Fruit fly (Drosophila melanogaster): ENCODE measurements around the gene CG5953.

The CG5953 gene

dm6 chr2L:16491752-16492616 lies 40.7 kb downstream of the CG5953 start:
- TF ChIP-seq insv (optimal IDR thresholded peaks at IDR 0.05) (no peak), Sin3A (optimal IDR thresholded peaks at IDR 0.05) (no peak), h (optimal IDR thresholded peaks at IDR 0.05) (no peak), ttk (optimal IDR thresholded peaks at IDR 0.05) (no peak), Myc (optimal IDR thresholded peaks at IDR 0.05) (no peak), psq (optimal IDR thresholded peaks at IDR 0.05) (no peak)

- no peak for TF ChIP-seq Myc (optimal IDR thresholded peaks at IDR 0.05)
- TF ChIP-seq insv (optimal IDR thresholded peaks at IDR 0.05), result no peak
- no peak for TF ChIP-seq psq (optimal IDR thresholded peaks at IDR 0.05)
- TF ChIP-seq ttk (optimal IDR thresholded peaks at IDR 0.05), result no peak
- TF ChIP-seq Sin3A (optimal IDR thresholded peaks at IDR 0.05), result no peak
- no peak for TF ChIP-seq h (optimal IDR thresholded peaks at IDR 0.05)
These were observed 41.4 kb downstream of the CG5953 start, which contains the start of gene Tpr2 for dm6 chr2L:16491123-16491751. Tpr2 (plus strand) TSS chr2L:16491540.

- TF ChIP-seq Myc (optimal IDR thresholded peaks at IDR 0.05) (no peak), insv (optimal IDR thresholded peaks at IDR 0.05) (no peak), Sin3A (optimal IDR thresholded peaks at IDR 0.05) (no peak), h (optimal IDR thresholded peaks at IDR 0.05) (no peak), ttk (optimal IDR thresholded peaks at IDR 0.05) (no peak), psq (optimal IDR thresholded peaks at IDR 0.05) (no peak)
These were observed 45.0 kb downstream of the CG5953 start, which contains the start of gene Nepl8 for dm6 chr2L:16487571-16488276. Nepl8 (plus strand) TSS chr2L:16488148.

- no peak for TF ChIP-seq psq (optimal IDR thresholded peaks at IDR 0.05)
- no peak for TF ChIP-seq ttk (optimal IDR thresholded peaks at IDR 0.05)
- TF ChIP-seq h (optimal IDR thresholded peaks at IDR 0.05), result no peak
- no peak for TF ChIP-seq insv (optimal IDR thresholded peaks at IDR 0.05)
- no peak for TF ChIP-seq Sin3A (optimal IDR thresholded peaks at IDR 0.05)
- TF ChIP-seq Myc (optimal IDR thresholded peaks at IDR 0.05), result no peak
These were observed 46.5 kb downstream of the CG5953 start for dm6 chr2L:16486001-16486793.

dm6 chr2L:16485643-16486000 lies 47.1 kb downstream of the CG5953 start, which contains the start of gene dac:
dac (minus strand) TSS chr2L:16485998.
- TF ChIP-seq psq (optimal IDR thresholded peaks at IDR 0.05) (no peak), Myc (optimal IDR thresholded peaks at IDR 0.05) (no peak), h (optimal IDR thresholded peaks at IDR 0.05) (no peak)

- no peak for TF ChIP-seq Myc (optimal IDR thresholded peaks at IDR 0.05)
- TF ChIP-seq Sin3A (optimal IDR thresholded peaks at IDR 0.05), result no peak
- no peak for TF ChIP-seq psq (optimal IDR thresholded peaks at IDR 0.05)
- TF ChIP-seq ttk (optimal IDR thresholded peaks at IDR 0.05), result no peak
- TF ChIP-seq h (optimal IDR thresholded peaks at IDR 0.05), result no peak
- TF ChIP-seq insv (optimal IDR thresholded peaks at IDR 0.05), result no peak
These were observed 56.2 kb downstream of the CG5953 start for dm6 chr2L:16476517-16476916.

dm6 chr2L:16472184-16472583 lies 60.5 kb downstream of the CG5953 start:
- no peak for TF ChIP-seq Sin3A (optimal IDR thresholded peaks at IDR 0.05)
- no peak for TF ChIP-seq insv (optimal IDR thresholded peaks at IDR 0.05)
- no peak for TF ChIP-seq ttk (optimal IDR thresholded peaks at IDR 0.05)
- TF ChIP-seq psq (optimal IDR thresholded peaks at IDR 0.05), result no peak
- TF ChIP-seq Myc (optimal IDR thresholded peaks at IDR 0.05), result no peak
- TF ChIP-seq h (optimal IDR thresholded peaks at IDR 0.05), result no peak

dm6 chr2L:16469749-16470148 lies 62.9 kb downstream of the CG5953 start:
- TF ChIP-seq Myc (optimal IDR thresholded peaks at IDR 0.05) (no peak), h (optimal IDR thresholded peaks at IDR 0.05) (no peak), Sin3A (optimal IDR thresholded peaks at IDR 0.05) (no peak), insv (optimal IDR thresholded peaks at IDR 0.05) (no peak), psq (optimal IDR thresholded peaks at IDR 0.05) (no peak), ttk (optimal IDR thresholded peaks at IDR 0.05) (no peak)

dm6 chr2L:16463657-16464056 lies 69.0 kb downstream of the CG5953 start:
- TF ChIP-seq psq (optimal IDR thresholded peaks at IDR 0.05), result no peak
- no peak for TF ChIP-seq Sin3A (optimal IDR thresholded peaks at IDR 0.05)
- TF ChIP-seq Myc (optimal IDR thresholded peaks at IDR 0.05), result no peak
- TF ChIP-seq ttk (optimal IDR thresholded peaks at IDR 0.05), result no peak
- no peak for TF ChIP-seq h (optimal IDR thresholded peaks at IDR 0.05)
- TF ChIP-seq insv (optimal IDR thresholded peaks at IDR 0.05), result no peak

dm6 chr2L:16458385-16458784 lies 74.3 kb downstream of the CG5953 start:
- TF ChIP-seq insv (optimal IDR thresholded peaks at IDR 0.05) (no peak), psq (optimal IDR thresholded peaks at IDR 0.05) (no peak), ttk (optimal IDR thresholded peaks at IDR 0.05) (no peak), h (optimal IDR thresholded peaks at IDR 0.05) (no peak), Sin3A (optimal IDR thresholded peaks at IDR 0.05) (no peak), Myc (optimal IDR thresholded peaks at IDR 0.05) (no peak)

Data from Kc167 (cell line).